Worm (Caenorhabditis elegans): Measurements from ENCODE around the gene dhs-6.

- no peak for TF ChIP-seq rbr-2 (tag; optimal IDR thresholded peaks at IDR 0.05)
- TF ChIP-seq nhr-41 (GFP tag; IDR thresholded peaks at IDR 0.05) = no peak
- peak; percentile 87 for TF ChIP-seq aha-1 (tag)
- TF ChIP-seq snpc-4 (tag; optimal IDR thresholded peaks at IDR 0.05) = no peak
- TF ChIP-seq nhr-28 (tag; optimal IDR thresholded peaks at IDR 0.05) = no peak
- TF ChIP-seq unc-130 (GFP tag; optimal IDR thresholded peaks at IDR 0.05) = no peak
Observed at ce11 chrII:5633453-5633852, 14.3 kb upstream of the dhs-6 start.
